Worm (Caenorhabditis elegans) whole organism, mixed stage, embryonic: ENCODE measurements around the gene fbxb-71.

Source experiments
- M03D4.4 ChIP-seq: sonication (generic microtip); optimal IDR thresholded peaks from 2 replicates; lab custom pipeline; 2017; ENCODE audit warnings: mild to moderate bottlenecking, missing genetic modification characterization, missing compliant biosample characterization
- bed-3 ChIP-seq: fragments of 200-800 bp; sonication (Bioruptor generic); optimal IDR thresholded peaks from 3 replicates; lab custom pipeline; 2018; ENCODE audit warnings: mild to moderate bottlenecking, missing genetic modification characterization, moderate library complexity, missing compliant biosample characterization
- blmp-1 ChIP-seq: fragments of 150-350 bp; optimal IDR thresholded peaks from 2 replicates; lab custom pipeline; 2014; ENCODE audit warnings: missing biosample characterization, missing genetic modification characterization
- ceh-39 ChIP-seq: fragments of 150-350 bp; optimal IDR thresholded peaks from 2 replicates; lab custom pipeline; 2014; ENCODE audit warnings: missing biosample characterization, missing genetic modification characterization
- ceh-83 ChIP-seq: fragments of 200-800 bp; sonication (Bioruptor generic); optimal IDR thresholded peaks from 2 replicates; lab custom pipeline; 2018; ENCODE audit warnings: mild to moderate bottlenecking, missing genetic modification characterization, missing compliant biosample characterization
- ces-1 ChIP-seq: fragments of 150-350 bp; optimal IDR thresholded peaks from 2 replicates; lab custom pipeline; 2014; ENCODE audit warnings: missing biosample characterization, missing genetic modification reagents, missing genetic modification characterization
- cnd-1 ChIP-seq: fragments of 200-800 bp; sonication (Bioruptor generic); optimal IDR thresholded peaks from 2 replicates; lab custom pipeline; 2018; ENCODE audit warnings: mild to moderate bottlenecking, missing genetic modification characterization, missing compliant biosample characterization
- drap-1 ChIP-seq: fragments of 200-800 bp; sonication (Bioruptor generic); optimal IDR thresholded peaks from 3 replicates; lab custom pipeline; 2018; ENCODE audit warnings: mild to moderate bottlenecking, missing genetic modification characterization, missing compliant biosample characterization
- elt-1 ChIP-seq: sonication (generic microtip); optimal IDR thresholded peaks from 2 replicates; lab custom pipeline; 2017; ENCODE audit warnings: missing genetic modification characterization, mild to moderate bottlenecking, missing compliant biosample characterization, antibody characterized with exemption, moderate library complexity, borderline replicate concordance; ENCODE audit not compliant: insufficient read depth
- elt-3 ChIP-seq: fragments of 150-350 bp; optimal IDR thresholded peaks from 2 replicates; lab custom pipeline; 2014; ENCODE audit warnings: missing biosample characterization, missing genetic modification characterization
- flh-1 ChIP-seq: fragments of 200-800 bp; sonication (Bioruptor generic); optimal IDR thresholded peaks from 2 replicates; lab custom pipeline; 2018; ENCODE audit warnings: mild to moderate bottlenecking, missing genetic modification characterization, moderate library complexity, missing compliant biosample characterization
- ham-2 ChIP-seq: fragments of 200-800 bp; sonication (Bioruptor generic); optimal IDR thresholded peaks from 2 replicates; lab custom pipeline; 2018; ENCODE audit warnings: mild to moderate bottlenecking, missing genetic modification characterization, missing compliant biosample characterization
- hlh-1 ChIP-seq: fragments of 150-350 bp; optimal IDR thresholded peaks from 2 replicates; lab custom pipeline; 2014; ENCODE audit warnings: missing biosample characterization, missing genetic modification reagents, missing genetic modification characterization
- lin-13 ChIP-seq: fragments of 150-350 bp; optimal IDR thresholded peaks from 2 replicates; lab custom pipeline; 2014; ENCODE audit warnings: missing biosample characterization, missing genetic modification characterization
- lin-32 ChIP-seq: fragments of 200-800 bp; sonication (Bioruptor generic); optimal IDR thresholded peaks from 2 replicates; lab custom pipeline; 2018; ENCODE audit warnings: mild to moderate bottlenecking, missing genetic modification characterization, missing compliant biosample characterization
- lsy-2 ChIP-seq: fragments of 150-350 bp; optimal IDR thresholded peaks from 2 replicates; lab custom pipeline; 2014; ENCODE audit warnings: missing biosample characterization, missing genetic modification characterization
- mab-5 ChIP-seq: fragments of 150-350 bp; optimal IDR thresholded peaks from 2 replicates; lab custom pipeline; 2014; ENCODE audit warnings: missing biosample characterization, missing genetic modification characterization
- mep-1 ChIP-seq: fragments of 150-350 bp; optimal IDR thresholded peaks from 2 replicates; lab custom pipeline; 2017; ENCODE audit warnings: missing biosample characterization, missing genetic modification reagents, missing genetic modification characterization, inconsistent platforms
- mls-2 ChIP-seq: sonication (generic microtip); optimal IDR thresholded peaks from 2 replicates; lab custom pipeline; 2016; ENCODE audit warnings: mild to moderate bottlenecking, missing genetic modification characterization, moderate library complexity, missing compliant biosample characterization
- nhr-12 ChIP-seq: fragments of 150-350 bp; optimal IDR thresholded peaks from 2 replicates; lab custom pipeline; 2014; ENCODE audit warnings: missing biosample characterization, missing genetic modification characterization
- nhr-2 ChIP-seq: fragments of 150-350 bp; optimal IDR thresholded peaks from 2 replicates; lab custom pipeline; 2014; ENCODE audit warnings: missing biosample characterization, missing genetic modification characterization
- nhr-237 ChIP-seq: fragments of 150-350 bp; optimal IDR thresholded peaks from 2 replicates; lab custom pipeline; 2014; ENCODE audit warnings: missing biosample characterization, missing genetic modification characterization
- nhr-28 ChIP-seq: fragments of 150-350 bp; optimal IDR thresholded peaks from 2 replicates; lab custom pipeline; 2014; ENCODE audit warnings: missing biosample characterization, missing genetic modification characterization
- nhr-76 ChIP-seq: sonication (generic microtip); optimal IDR thresholded peaks from 2 replicates; lab custom pipeline; 2017; ENCODE audit warnings: missing biosample characterization, missing genetic modification characterization
- sem-2 ChIP-seq: fragments of 200-800 bp; sonication (Bioruptor generic); optimal IDR thresholded peaks from 2 replicates; lab custom pipeline; 2018; ENCODE audit warnings: mild to moderate bottlenecking, missing genetic modification characterization, missing compliant biosample characterization
- snpc-4 ChIP-seq: fragments of 150-350 bp; optimal IDR thresholded peaks from 2 replicates; lab custom pipeline; 2014; ENCODE audit warnings: missing biosample characterization, missing genetic modification characterization
- sptf-1 ChIP-seq: sonication (generic microtip); optimal IDR thresholded peaks from 2 replicates; lab custom pipeline; 2017; ENCODE audit warnings: mild to moderate bottlenecking, missing genetic modification characterization, moderate library complexity, missing compliant biosample characterization
- tbx-8 ChIP-seq: fragments of 200-800 bp; sonication (Bioruptor generic); optimal IDR thresholded peaks from 2 replicates; lab custom pipeline; 2018; ENCODE audit warnings: mild to moderate bottlenecking, missing genetic modification characterization, moderate library complexity, missing compliant biosample characterization
- unc-120 ChIP-seq: sonication (generic microtip); optimal IDR thresholded peaks from 2 replicates; lab custom pipeline; 2017; ENCODE audit warnings: missing genetic modification characterization, missing compliant biosample characterization; ENCODE audit not compliant: poor library complexity, severe bottlenecking
- unc-39 ChIP-seq: fragments of 150-350 bp; optimal IDR thresholded peaks from 2 replicates; lab custom pipeline; 2014; ENCODE audit warnings: missing biosample characterization, missing genetic modification characterization
- unc-62 ChIP-seq: fragments of 150-350 bp; optimal IDR thresholded peaks from 2 replicates; lab custom pipeline; 2014; ENCODE audit warnings: missing biosample characterization, missing genetic modification reagents, missing genetic modification characterization
- ztf-11 ChIP-seq: fragments of 150-350 bp; optimal IDR thresholded peaks from 2 replicates; lab custom pipeline; 2014; ENCODE audit warnings: missing biosample characterization, missing genetic modification characterization

fbxb-71 gene

DNA sequence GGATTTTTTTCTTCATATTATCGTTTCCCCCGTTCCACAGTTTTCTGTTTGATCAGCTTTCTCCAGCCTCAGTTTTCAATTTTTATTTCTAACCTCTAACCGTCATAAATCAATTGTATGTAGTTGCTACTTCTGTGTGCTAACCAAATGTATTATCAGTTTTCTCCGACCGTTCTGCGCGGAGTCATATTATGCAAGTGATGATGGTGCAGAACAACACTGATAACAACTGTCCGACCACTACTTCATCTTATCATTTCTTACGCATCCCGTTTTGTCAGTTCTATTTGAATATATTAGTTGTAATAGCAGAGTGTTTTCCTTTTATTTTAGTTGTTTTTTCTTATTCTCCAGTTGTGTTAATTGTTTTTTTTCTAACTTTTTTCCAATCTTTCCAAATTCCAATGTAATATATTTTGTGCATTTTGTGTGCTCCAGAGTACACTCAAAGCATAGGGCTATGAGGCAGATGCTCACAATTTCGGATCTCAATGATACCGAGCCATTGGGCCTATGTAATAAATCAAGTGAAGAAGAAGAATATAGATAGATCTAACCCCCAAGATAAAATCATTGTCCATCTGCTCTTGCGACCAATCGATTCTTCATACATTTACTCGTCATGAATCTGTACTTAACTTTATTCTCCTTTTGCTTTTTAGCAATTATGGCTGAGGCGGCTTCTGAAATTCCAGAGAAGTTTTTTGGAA, 5.8 kb upstream of the fbxb-71 start, which contains the start of gene lbp-3:
Gene lbp-3, plus strand, starts transcription at position 589 of the 710 bp plus-strand sequence.
- TF ChIP-seq sptf-1 (tag; lab: Kevin White, UChicago) = no peak
- no peak for TF ChIP-seq mls-2
- no peak for TF ChIP-seq ceh-83 (GFP tag; lab: Kevin White, UChicago)
- TF ChIP-seq cnd-1 (tag; lab: Kevin White, UChicago) = no peak
- TF ChIP-seq flh-1 = no peak
- TF ChIP-seq nhr-237 = no peak
- TF ChIP-seq bed-3 (GFP tag; lab: Kevin White, UChicago) = no peak
- TF ChIP-seq, all 35 proteins: peak for 0

DNA sequence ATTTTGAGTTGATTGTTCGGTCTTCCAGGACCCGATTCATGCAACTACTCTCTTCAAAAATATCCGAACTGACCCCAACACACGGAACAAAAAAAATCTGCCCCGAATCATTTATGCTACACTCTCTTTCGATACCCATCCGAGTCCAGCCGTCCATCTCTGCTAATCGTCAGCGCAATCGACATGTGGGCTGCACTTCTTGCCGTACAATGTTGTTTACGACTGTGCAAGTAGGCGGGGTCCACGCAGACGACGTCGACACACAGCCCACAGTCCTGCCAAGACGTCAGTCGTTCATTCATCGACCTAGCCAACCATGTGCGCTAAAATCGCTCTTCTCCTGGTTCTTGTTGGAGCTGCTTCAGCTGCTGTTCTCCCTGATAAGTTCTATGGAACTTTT, 3.9 kb upstream of the fbxb-71 start, which contains the start of gene lbp-1:
Gene lbp-1, plus strand, starts transcription at position 301 of the 400 bp plus-strand sequence.
- TF ChIP-seq snpc-4 (tag; lab: Kevin White, UChicago) (no peak), ztf-11 (tag; lab: Kevin White, UChicago) (no peak), elt-3 (tag; lab: Kevin White, UChicago) (no peak), ceh-39 (no peak), ces-1 (GFP tag; lab: Kevin White, UChicago) (no peak), unc-120 (no peak), nhr-28 (no peak), hlh-1 (tag; lab: Kevin White, UChicago) (peak; percentile 13), mab-5 (no peak), sptf-1 (tag; lab: Kevin White, UChicago) (no peak), unc-62 (GFP tag; lab: Kevin White, UChicago) (no peak), lin-32 (no peak), elt-1 (tag; lab: Kevin White, UChicago) (no peak), lin-13 (tag; lab: Kevin White, UChicago) (no peak), nhr-2 (no peak), ceh-83 (GFP tag; lab: Kevin White, UChicago) (no peak), unc-39 (tag; lab: Kevin White, UChicago) (no peak), ham-2 (GFP tag; lab: Kevin White, UChicago) (peak; percentile 6), nhr-12 (tag; lab: Kevin White, UChicago) (peak; percentile 47), lsy-2 (no peak), nhr-237 (no peak), bed-3 (GFP tag; lab: Kevin White, UChicago) (no peak), nhr-76 (no peak), sem-2 (GFP tag; lab: Kevin White, UChicago) (no peak), M03D4.4 (tag; lab: Kevin White, UChicago) (no peak), mls-2 (no peak)

DNA sequence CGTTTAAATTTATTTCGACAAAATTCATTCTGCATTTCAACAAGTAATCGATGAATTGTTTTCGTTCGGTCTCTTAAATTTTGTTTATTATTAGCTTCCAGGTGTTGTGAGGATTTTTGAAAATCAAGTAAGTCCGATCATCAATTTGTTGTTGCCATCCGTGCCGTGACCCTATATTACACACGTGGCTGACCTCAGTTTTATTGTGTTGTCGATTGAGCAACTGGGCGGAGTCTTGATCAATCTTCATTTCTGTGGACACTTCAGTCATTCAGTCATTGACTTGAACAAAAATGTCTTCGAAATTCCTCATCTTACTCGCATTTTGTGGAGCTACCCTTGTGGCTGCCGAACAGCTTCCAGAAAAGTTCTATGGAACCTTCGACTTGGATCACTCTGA, 2.2 kb upstream of the fbxb-71 start, which contains the start of gene lbp-2:
Gene lbp-2, plus strand, starts transcription at position 102 of the 400 bp plus-strand sequence.
- TF ChIP-seq sem-2 (GFP tag; lab: Kevin White, UChicago) = no peak

DNA sequence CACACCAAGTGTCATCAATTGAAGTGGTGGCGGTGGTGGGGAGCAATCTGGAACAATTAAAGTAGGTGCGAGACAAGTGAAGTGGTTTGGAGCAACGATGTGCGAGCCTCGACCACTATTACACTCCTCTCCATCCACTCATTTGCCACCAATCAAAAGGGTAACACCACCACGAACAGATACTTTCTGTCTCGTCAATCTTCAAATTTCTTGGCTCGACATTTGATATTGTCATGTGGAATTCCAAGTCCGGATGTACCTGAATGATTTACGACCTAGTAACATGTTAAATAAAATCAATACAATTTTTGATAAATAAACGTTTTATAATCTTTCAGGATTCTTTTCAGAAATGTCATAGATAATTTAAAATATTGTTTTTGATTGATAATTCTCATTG, 8.1 kb downstream of the fbxb-71 start, which contains the start of gene sul-1:
Gene sul-1, minus strand, starts transcription at position 101 of the 400 bp plus-strand sequence.
- TF ChIP-seq ces-1 (GFP tag; lab: Kevin White, UChicago) (no peak), unc-62 (GFP tag; lab: Kevin White, UChicago) (peak; percentile 11), nhr-2 (peak; percentile 45), mab-5 (no peak), ztf-11 (tag; lab: Kevin White, UChicago) (no peak)

DNA sequence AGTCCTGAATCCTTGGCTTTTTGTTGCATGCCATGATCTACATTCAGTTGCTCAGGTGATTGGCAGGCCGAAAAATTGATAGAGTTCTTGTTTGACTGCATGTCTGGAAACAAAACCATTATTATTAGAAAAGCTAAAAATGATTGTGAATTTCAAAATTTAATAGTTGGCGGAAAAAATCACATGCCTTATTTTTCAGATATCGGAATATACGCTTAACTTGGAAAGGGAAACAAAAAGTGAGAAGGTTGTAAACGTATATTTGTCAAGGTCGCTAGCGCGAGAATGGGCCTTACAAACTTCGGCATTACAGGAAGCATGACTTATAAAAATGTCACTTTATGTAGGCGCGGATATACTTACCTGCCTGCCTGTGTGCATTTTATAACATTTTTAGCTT, 9.0 kb downstream of the fbxb-71 start, which contains the start of gene K09C4.9:
Gene K09C4.9, minus strand, starts transcription at position 101 of the 400 bp plus-strand sequence.
- TF ChIP-seq snpc-4 (tag; lab: Kevin White, UChicago) = no peak
- TF ChIP-seq mep-1 (tag; lab: Kevin White, UChicago) = no peak
- no peak for TF ChIP-seq mls-2
- TF ChIP-seq unc-62 (GFP tag; lab: Kevin White, UChicago) = no peak
- no peak for TF ChIP-seq blmp-1 (tag; lab: Kevin White, UChicago)
- TF ChIP-seq M03D4.4 (tag; lab: Kevin White, UChicago) = no peak
- TF ChIP-seq ham-2 (GFP tag; lab: Kevin White, UChicago) = no peak
- TF ChIP-seq elt-3 (tag; lab: Kevin White, UChicago) = no peak
- TF ChIP-seq nhr-2 = no peak
- no peak for TF ChIP-seq elt-1 (tag; lab: Kevin White, UChicago)
- TF ChIP-seq lsy-2 = no peak
- TF ChIP-seq drap-1 (GFP tag; lab: Kevin White, UChicago) = no peak
- no peak for TF ChIP-seq nhr-237
- TF ChIP-seq bed-3 (GFP tag; lab: Kevin White, UChicago) = no peak
- no peak for TF ChIP-seq cnd-1 (tag; lab: Kevin White, UChicago)
- TF ChIP-seq tbx-8 (GFP tag; lab: Kevin White, UChicago) = no peak
- no peak for TF ChIP-seq ztf-11 (tag; lab: Kevin White, UChicago)
- TF ChIP-seq flh-1 = no peak
- TF ChIP-seq hlh-1 (tag; lab: Kevin White, UChicago) = no peak
- no peak for TF ChIP-seq sem-2 (GFP tag; lab: Kevin White, UChicago)
- TF ChIP-seq, all 35 proteins: peak for 0
